Worm (Caenorhabditis elegans) whole organism, young adult: ENCODE results near the gene K02D10.4.
A peak's percentile ranks its signal among the peaks of the same experiment; 100 is the strongest.

Experiments
- B0035.1 ChIP-seq: sonication (generic microtip); optimal IDR thresholded peaks from 2 replicates; lab custom pipeline; 2016; ENCODE audit warnings: missing genetic modification characterization, mild to moderate bottlenecking, missing compliant biosample characterization, missing genotype, missing genetic modification reagents
- B0336.3 ChIP-seq: fragments of 200-800 bp; sonication (Bioruptor generic); IDR thresholded peaks from 2 replicates; pipeline ENCODE4 v1.3.6; 2022; ENCODE audit warnings: missing genetic modification characterization, missing compliant biosample characterization
- D2030.7 ChIP-seq: fragments of 200-800 bp; sonication (Bioruptor generic); IDR thresholded peaks from 2 replicates; pipeline ENCODE4 v1.3.6; 2022; ENCODE audit warnings: missing genetic modification reagents, missing genetic modification characterization, missing compliant biosample characterization
- F23B12.7 ChIP-seq: sonication (generic microtip); optimal IDR thresholded peaks from 2 replicates; lab custom pipeline; 2017; ENCODE audit warnings: missing genetic modification characterization, mild to moderate bottlenecking, missing compliant biosample characterization, antibody characterized with exemption, moderate library complexity; ENCODE audit not compliant: insufficient read depth
- F33H1.4 ChIP-seq: fragments of 200-800 bp; sonication (Bioruptor generic); IDR thresholded peaks from 2 replicates; pipeline ENCODE4 v1.3.6; 2022; ENCODE audit warnings: missing genetic modification reagents, missing genetic modification characterization, missing compliant biosample characterization
- F39B2.1 ChIP-seq: fragments of 200-800 bp; sonication (Bioruptor generic); IDR thresholded peaks from 2 replicates; pipeline ENCODE4 v1.3.6; 2022; ENCODE audit warnings: missing genetic modification reagents, missing genetic modification characterization, missing compliant biosample characterization
- F52B5.7 ChIP-seq: sonication (generic microtip); optimal IDR thresholded peaks from 2 replicates; lab custom pipeline; 2016; ENCODE audit warnings: mild to moderate bottlenecking, missing genetic modification characterization, missing compliant biosample characterization
- T26A5.8 ChIP-seq: sonication (generic microtip); optimal IDR thresholded peaks from 2 replicates; lab custom pipeline; 2016; ENCODE audit warnings: missing genetic modification characterization, missing compliant biosample characterization
- Y56A3A.18 ChIP-seq: fragments of 200-800 bp; sonication (Bioruptor generic); IDR thresholded peaks from 2 replicates; pipeline ENCODE4 v1.3.6; 2022; ENCODE audit warnings: missing genetic modification reagents, missing genetic modification characterization, missing compliant biosample characterization
- Y67H2A.10 ChIP-seq: fragments of 200-800 bp; sonication (Bioruptor generic); conservative IDR thresholded peaks from 2 replicates; pipeline ENCODE4 v1.3.6; 2022; ENCODE audit warnings: missing genetic modification reagents, missing genetic modification characterization, missing compliant biosample characterization
- Y95B8A.8 ChIP-seq: fragments of 200-800 bp; sonication (Bioruptor generic); IDR thresholded peaks from 2 replicates; pipeline ENCODE4 v1.3.6; 2022; ENCODE audit warnings: missing genetic modification reagents, missing genetic modification characterization, missing compliant biosample characterization
- athp-1 ChIP-seq: sonication (generic microtip); optimal IDR thresholded peaks from 2 replicates; lab custom pipeline; 2017; ENCODE audit warnings: mild to moderate bottlenecking, missing genetic modification characterization, missing compliant biosample characterization
- bed-1 ChIP-seq: fragments of 200-800 bp; sonication (Bioruptor generic); IDR thresholded peaks from 2 replicates; pipeline ENCODE4 v1.3.6; 2022; ENCODE audit warnings: missing genetic modification reagents, missing genetic modification characterization, missing compliant biosample characterization
- bed-2 ChIP-seq: fragments of 200-800 bp; sonication (Bioruptor generic); IDR thresholded peaks from 2 replicates; pipeline ENCODE4 v1.3.6; 2022; ENCODE audit warnings: missing genetic modification reagents, missing genetic modification characterization, missing compliant biosample characterization
- cebp-2 ChIP-seq: fragments of 200-800 bp; sonication (Bioruptor generic); IDR thresholded peaks from 2 replicates; pipeline ENCODE4 v1.3.6; 2022; ENCODE audit warnings: missing genetic modification characterization, missing compliant biosample characterization
- ceh-100 ChIP-seq: fragments of 200-800 bp; sonication (Bioruptor generic); IDR thresholded peaks from 2 replicates; pipeline ENCODE4 v1.3.6; 2022; ENCODE audit warnings: missing genetic modification reagents, missing genetic modification characterization, missing compliant biosample characterization
- ceh-58 ChIP-seq: fragments of 200-800 bp; sonication (Bioruptor generic); IDR thresholded peaks from 2 replicates; pipeline ENCODE4 v1.3.6; 2022; ENCODE audit warnings: missing genetic modification characterization, missing compliant biosample characterization
- ceh-91 ChIP-seq: fragments of 200-800 bp; sonication (Bioruptor generic); IDR thresholded peaks from 2 replicates; pipeline ENCODE4 v1.3.6; 2022; ENCODE audit warnings: missing genetic modification reagents, missing genetic modification characterization, missing compliant biosample characterization
- chd-7 ChIP-seq: sonication (generic microtip); optimal IDR thresholded peaks from 2 replicates; lab custom pipeline; 2016; ENCODE audit warnings: mild to moderate bottlenecking, missing genetic modification characterization, moderate library complexity, missing compliant biosample characterization
- dox-1 ChIP-seq: fragments of 200-800 bp; sonication (Bioruptor generic); IDR thresholded peaks from 2 replicates; pipeline ENCODE4 v1.3.6; 2022; ENCODE audit warnings: missing genetic modification reagents, missing genetic modification characterization, missing compliant biosample characterization
- egl-18 ChIP-seq: fragments of 200-800 bp; sonication (Bioruptor generic); IDR thresholded peaks from 2 replicates; pipeline ENCODE4 v1.3.6; 2022; ENCODE audit warnings: missing genetic modification reagents, missing genetic modification characterization, missing compliant biosample characterization
- fkh-3 ChIP-seq: sonication (generic microtip); optimal IDR thresholded peaks from 2 replicates; lab custom pipeline; 2016; ENCODE audit warnings: mild to moderate bottlenecking, missing genetic modification characterization, missing compliant biosample characterization
- hlh-12 ChIP-seq: sonication (generic microtip); optimal IDR thresholded peaks from 2 replicates; lab custom pipeline; 2016; ENCODE audit warnings: missing genetic modification characterization, missing compliant biosample characterization
- hlh-26 ChIP-seq: fragments of 200-800 bp; sonication (Bioruptor generic); conservative IDR thresholded peaks from 2 replicates; pipeline ENCODE4 v1.3.6; 2022; ENCODE audit warnings: missing genetic modification reagents, missing genetic modification characterization, missing compliant biosample characterization
- let-526 ChIP-seq: fragments of 200-800 bp; sonication (Bioruptor generic); IDR thresholded peaks from 2 replicates; pipeline ENCODE4 v1.3.6; 2022; ENCODE audit warnings: missing genetic modification reagents, missing genetic modification characterization, missing compliant biosample characterization
- lin-40 ChIP-seq: sonication (generic microtip); optimal IDR thresholded peaks from 2 replicates; lab custom pipeline; 2016; ENCODE audit warnings: missing genetic modification characterization, mild to moderate bottlenecking, missing compliant biosample characterization, missing genotype, missing genetic modification reagents
- lsy-27 ChIP-seq: sonication (generic microtip); optimal IDR thresholded peaks from 2 replicates; lab custom pipeline; 2017; ENCODE audit warnings: missing genetic modification characterization, mild to moderate bottlenecking, missing compliant biosample characterization, antibody characterized with exemption, missing genotype, borderline replicate concordance; ENCODE audit not compliant: insufficient read depth
- madf-3 ChIP-seq: fragments of 200-800 bp; sonication (Bioruptor generic); IDR thresholded peaks from 2 replicates; pipeline ENCODE4 v1.3.6; 2022; ENCODE audit warnings: missing genetic modification reagents, missing genetic modification characterization, missing compliant biosample characterization
- madf-8 ChIP-seq: fragments of 200-800 bp; sonication (Bioruptor generic); conservative IDR thresholded peaks from 2 replicates; pipeline ENCODE4 v1.3.6; 2022; ENCODE audit warnings: missing genetic modification reagents, missing genetic modification characterization, missing compliant biosample characterization
- nfya-1 ChIP-seq: sonication (generic microtip); optimal IDR thresholded peaks from 2 replicates; lab custom pipeline; 2017; ENCODE audit warnings: antibody characterized with exemption, missing compliant biosample characterization, missing genetic modification characterization, borderline replicate concordance; ENCODE audit not compliant: insufficient read depth
- nfya-2 ChIP-seq: fragments of 200-800 bp; sonication (Bioruptor generic); IDR thresholded peaks from 2 replicates; pipeline ENCODE4 v1.3.6; 2022; ENCODE audit warnings: missing genetic modification reagents, missing genetic modification characterization, missing compliant biosample characterization
- nhr-27 ChIP-seq: fragments of 200-800 bp; sonication (Bioruptor generic); optimal IDR thresholded peaks from 2 replicates; lab custom pipeline; 2018; ENCODE audit warnings: mild to moderate bottlenecking, missing genetic modification characterization, moderate library complexity, missing compliant biosample characterization
- nhr-90 ChIP-seq: sonication (generic microtip); optimal IDR thresholded peaks from 2 replicates; lab custom pipeline; 2016; ENCODE audit warnings: missing genotype, mild to moderate bottlenecking, missing genetic modification characterization, missing compliant biosample characterization
- rcor-1 ChIP-seq: fragments of 200-800 bp; sonication (Bioruptor generic); IDR thresholded peaks from 2 replicates; pipeline ENCODE4 v1.3.6; 2022; ENCODE audit warnings: missing genetic modification reagents, missing genetic modification characterization, missing compliant biosample characterization
- repo-1 ChIP-seq: sonication (generic microtip); optimal IDR thresholded peaks from 2 replicates; lab custom pipeline; 2017; ENCODE audit warnings: mild to moderate bottlenecking, missing genetic modification characterization, missing compliant biosample characterization
- rpc-1 ChIP-seq, 2 experiments: fragments of 150-350 bp in 1 of 2; sonication (generic microtip) in 1 of 2; optimal IDR thresholded peaks; 2 replicates each; lab custom pipeline; 2014 to 2018; ENCODE audit warnings: missing biosample characterization in 1 of 2, missing genetic modification characterization in 1 of 2, missing genetic modification reagents in 1 of 2, missing genotype in 1 of 2
- snpc-3.4 ChIP-seq: sonication (generic microtip); optimal IDR thresholded peaks from 2 replicates; lab custom pipeline; 2017; ENCODE audit warnings: missing genetic modification characterization, mild to moderate bottlenecking, missing compliant biosample characterization, antibody characterized with exemption, moderate library complexity, missing genotype, missing genetic modification reagents
- snpc-4 ChIP-seq, 5 experiments: fragments of 150-350 bp in 1 of 5; sonication (generic microtip) in 4 of 5; optimal IDR thresholded peaks; 2 replicates each; lab custom pipeline; 2014 to 2018; ENCODE audit warnings: missing genetic modification characterization in 5 of 5, missing biosample characterization in 3 of 5, antibody characterized with exemption in 2 of 5, mild to moderate bottlenecking in 2 of 5, missing compliant biosample characterization in 2 of 5, missing genotype in 2 of 5, moderate library complexity in 2 of 5, missing genetic modification reagents in 1 of 5
- somi-1 ChIP-seq: fragments of 200-800 bp; sonication (Bioruptor generic); optimal IDR thresholded peaks from 2 replicates; lab custom pipeline; 2018; ENCODE audit warnings: mild to moderate bottlenecking, missing genetic modification characterization, missing compliant biosample characterization
- sptf-2 ChIP-seq: fragments of 200-800 bp; sonication (Bioruptor generic); optimal IDR thresholded peaks from 2 replicates; lab custom pipeline; 2018; ENCODE audit warnings: mild to moderate bottlenecking, missing genetic modification characterization, missing compliant biosample characterization
- tbp1 ChIP-seq: fragments of 200-800 bp; sonication (Bioruptor generic); optimal IDR thresholded peaks from 2 replicates; lab custom pipeline; 2018; ENCODE audit warnings: mild to moderate bottlenecking, missing genetic modification characterization, missing compliant biosample characterization
- tbx-9 ChIP-seq: sonication (generic microtip); optimal IDR thresholded peaks from 2 replicates; lab custom pipeline; 2016; ENCODE audit warnings: borderline replicate concordance, missing genetic modification characterization, inconsistent platforms, missing compliant biosample characterization
- unc-130 ChIP-seq: sonication (generic microtip); optimal IDR thresholded peaks from 2 replicates; lab custom pipeline; 2016; ENCODE audit warnings: missing genetic modification reagents, missing genetic modification characterization, missing compliant biosample characterization
- zfh-2 ChIP-seq: fragments of 200-800 bp; sonication (Bioruptor generic); conservative IDR thresholded peaks from 2 replicates; pipeline ENCODE4 v1.3.6; 2022; ENCODE audit warnings: missing genetic modification reagents, missing genetic modification characterization, missing compliant biosample characterization
- ztf-25 ChIP-seq: fragments of 200-800 bp; sonication (Bioruptor generic); IDR thresholded peaks from 2 replicates; pipeline ENCODE4 v1.3.6; 2022; ENCODE audit warnings: missing genetic modification reagents, missing genetic modification characterization, missing compliant biosample characterization
- ztf-6 ChIP-seq: fragments of 200-800 bp; sonication (Bioruptor generic); IDR thresholded peaks from 2 replicates; pipeline ENCODE4 v1.3.6; 2022; ENCODE audit warnings: missing genetic modification reagents, missing genetic modification characterization, missing compliant biosample characterization

K02D10.4 gene

ce11 chrIII:8799964-8800795 lies 20.4 kb upstream of the K02D10.4 start, which contains the start of gene F54F2.6 (continued):
- peak; percentile 1 for TF ChIP-seq athp-1 (tag; lab: Kevin White, UChicago)
- no peak for TF ChIP-seq F23B12.7 (tag; lab: Kevin White, UChicago)
- no peak for TF ChIP-seq tbx-9 (tag; lab: Kevin White, UChicago)
- TF ChIP-seq madf-3 (GFP tag; lab: Robert Waterston, UW), result no peak
- no peak for TF ChIP-seq T26A5.8 (tag; lab: Kevin White, UChicago)
- TF ChIP-seq bed-1 (GFP tag; lab: Robert Waterston, UW), result no peak
- peak; percentile 32 for TF ChIP-seq B0035.1
- TF ChIP-seq F33H1.4, result no peak
- no peak for TF ChIP-seq tbp1 (GFP tag; lab: Kevin White, UChicago)
- TF ChIP-seq B0336.3, result peak; percentile 77
- no peak for TF ChIP-seq fkh-3 (tag; lab: Kevin White, UChicago)
- TF ChIP-seq Y56A3A.18 (GFP tag; lab: Robert Waterston, UW), result no peak
- TF ChIP-seq repo-1 (tag; lab: Kevin White, UChicago), result peak; percentile 57
- no peak for TF ChIP-seq sptf-2
- no peak for TF ChIP-seq ceh-91
- no peak for TF ChIP-seq nfya-2 (GFP tag; lab: Robert Waterston, UW)
- TF ChIP-seq snpc-3.4 (tag; lab: Kevin White, UChicago), result no peak
- 0 out of 2 replicates have a peak, but pooled peaks have one; percentile 8 for TF ChIP-seq egl-18 (GFP tag; lab: Robert Waterston, UW)
- TF ChIP-seq chd-7 (tag; lab: Kevin White, UChicago), result peak; percentile 82
- TF ChIP-seq ceh-58 (GFP tag; lab: Robert Waterston, UW), result no peak
- no peak for TF ChIP-seq ceh-100 (GFP tag; lab: Robert Waterston, UW)
- TF ChIP-seq lin-40 (tag; lab: Kevin White, UChicago), result peak; percentile 77
- no peak for TF ChIP-seq nhr-27 (tag; lab: Kevin White, UChicago)
- no peak for TF ChIP-seq F39B2.1 (GFP tag; lab: Robert Waterston, UW)
- no peak for TF ChIP-seq rcor-1 (GFP tag; lab: Robert Waterston, UW)
- no peak for TF ChIP-seq nfya-1 (tag; lab: Kevin White, UChicago)
- TF ChIP-seq cebp-2 (GFP tag; lab: Robert Waterston, UW), result no peak
- TF ChIP-seq unc-130, result no peak
- no peak for TF ChIP-seq snpc-4 (GFP tag; optimal IDR thresholded peaks at IDR 0.05; lab: Kevin White, UChicago)
- TF ChIP-seq snpc-4 (tag; optimal IDR thresholded peaks at IDR 0.05; lab: Kevin White, UChicago), result peak in 2 of 4 experiments; percentile 50
- TF ChIP-seq D2030.7, result no peak
- no peak for TF ChIP-seq rpc-1 (optimal IDR thresholded peaks at IDR 0.05; lab: Kevin White, UChicago)
- no peak for TF ChIP-seq rpc-1 (tag; optimal IDR thresholded peaks at IDR 0.05; lab: Kevin White, UChicago)
- no peak for TF ChIP-seq Y95B8A.8
- TF ChIP-seq dox-1 (GFP tag; lab: Robert Waterston, UW), result peak; percentile 77
- no peak for TF ChIP-seq lsy-27
- TF ChIP-seq somi-1 (GFP tag; lab: Kevin White, UChicago), result peak; percentile 91
- TF ChIP-seq madf-8 (GFP tag; lab: Robert Waterston, UW), result no peak
- no peak for TF ChIP-seq ztf-6 (GFP tag; lab: Robert Waterston, UW)
- no peak for TF ChIP-seq hlh-26 (GFP tag; lab: Robert Waterston, UW)
- TF ChIP-seq F52B5.7 (tag; lab: Kevin White, UChicago), result no peak
- no peak for TF ChIP-seq hlh-12 (tag; lab: Kevin White, UChicago)
- TF ChIP-seq Y67H2A.10 (GFP tag; lab: Robert Waterston, UW), result no peak
- TF ChIP-seq nhr-90 (tag; lab: Kevin White, UChicago), result no peak
- no peak for TF ChIP-seq bed-2 (GFP tag; lab: Robert Waterston, UW)
- TF ChIP-seq zfh-2 (GFP tag; lab: Robert Waterston, UW), result peak; percentile 99
- TF ChIP-seq ztf-25 (GFP tag; lab: Robert Waterston, UW), result no peak
- TF ChIP-seq let-526, result no peak
